Fruit fly (Drosophila melanogaster) whole organism, embryonic: ENCODE measurements around the gene SLC22A.

Source experiments
- Adf1 ChIP-seq: fragments of 200-800 bp; sonication (Bioruptor generic); IDR thresholded peaks from 2 replicates; pipeline ENCODE4 v1.3.6; 2022; ENCODE audit warnings: missing biosample characterization, missing genetic modification characterization
- CG10274 ChIP-seq: fragments of 200-800 bp; sonication (Bioruptor generic); optimal IDR thresholded peaks from 3 replicates; lab custom pipeline; 2017; ENCODE audit warnings: missing biosample characterization, mild to moderate bottlenecking, missing genetic modification characterization
- CG10979 ChIP-seq: fragments of 200-800 bp; sonication (Bioruptor generic); optimal IDR thresholded peaks from 2 replicates; lab custom pipeline; 2018; ENCODE audit warnings: missing biosample characterization, mild to moderate bottlenecking, missing genetic modification characterization, moderate library complexity
- CG11504 ChIP-seq: fragments of 200-800 bp; sonication (Bioruptor generic); optimal IDR thresholded peaks from 3 replicates; lab custom pipeline; 2019; ENCODE audit warnings: missing biosample characterization, mild to moderate bottlenecking, missing genetic modification characterization, moderate library complexity
- CG12744 ChIP-seq: fragments of 200-800 bp; sonication (Bioruptor generic); optimal IDR thresholded peaks from 2 replicates; lab custom pipeline; 2016; ENCODE audit warnings: missing biosample characterization, missing genetic modification characterization
- CG13123 ChIP-seq: fragments of 200-800 bp; sonication (Bioruptor generic); optimal IDR thresholded peaks from 2 replicates; lab custom pipeline; 2016; ENCODE audit warnings: missing biosample characterization, missing genetic modification characterization
- CG14050 ChIP-seq: fragments of 200-800 bp; sonication (Bioruptor generic); IDR thresholded peaks from 3 replicates; pipeline ENCODE4 v1.3.6; 2022; ENCODE audit warnings: missing biosample characterization, missing genetic modification characterization
- CG14710 ChIP-seq: fragments of 200-800 bp; sonication (Bioruptor generic); optimal IDR thresholded peaks from 3 replicates; lab custom pipeline; 2019; ENCODE audit warnings: missing biosample characterization, mild to moderate bottlenecking, missing genetic modification characterization, moderate library complexity
- CG15011 ChIP-seq: fragments of 200-800 bp; sonication (Bioruptor generic); optimal IDR thresholded peaks from 3 replicates; lab custom pipeline; 2018; ENCODE audit warnings: missing biosample characterization, mild to moderate bottlenecking, missing genetic modification characterization
- CG18262 ChIP-seq: fragments of 200-800 bp; optimal IDR thresholded peaks from 3 replicates; lab custom pipeline; 2019; ENCODE audit warnings: missing biosample characterization, mild to moderate bottlenecking, missing genetic modification characterization, moderate library complexity
- CG30431 ChIP-seq: fragments of 200-800 bp; sonication (Bioruptor generic); optimal IDR thresholded peaks from 2 replicates; lab custom pipeline; 2017; ENCODE audit warnings: missing biosample characterization, missing genetic modification characterization
- CG3163 ChIP-seq: fragments of 200-800 bp; sonication (Bioruptor generic); optimal IDR thresholded peaks from 3 replicates; lab custom pipeline; 2016; ENCODE audit warnings: missing biosample characterization, missing genetic modification characterization
- CG33557 ChIP-seq: fragments of 200-800 bp; sonication (Bioruptor generic); optimal IDR thresholded peaks from 2 replicates; lab custom pipeline; 2019; ENCODE audit warnings: missing biosample characterization, mild to moderate bottlenecking, missing genetic modification characterization, moderate library complexity
- CG3995 ChIP-seq: fragments of 200-800 bp; sonication (Bioruptor generic); optimal IDR thresholded peaks from 3 replicates; lab custom pipeline; 2016; ENCODE audit warnings: missing biosample characterization, missing genetic modification characterization
- CG4730 ChIP-seq: fragments of 200-800 bp; sonication (Bioruptor generic); IDR thresholded peaks from 2 replicates; pipeline ENCODE4 v1.3.6; 2022; ENCODE audit warnings: missing biosample characterization, missing genetic modification characterization
- CG6689 ChIP-seq: fragments of 200-800 bp; sonication (Bioruptor generic); IDR thresholded peaks from 2 replicates; pipeline ENCODE4 v1.3.6; 2022; ENCODE audit warnings: missing biosample characterization, missing genetic modification characterization
- CG8281 ChIP-seq: fragments of 200-800 bp; sonication (Bioruptor generic); optimal IDR thresholded peaks from 2 replicates; lab custom pipeline; 2018; ENCODE audit warnings: missing biosample characterization, mild to moderate bottlenecking, missing genetic modification characterization, moderate library complexity
- CG8924 ChIP-seq: fragments of 200-800 bp; optimal IDR thresholded peaks from 3 replicates; lab custom pipeline; 2019; ENCODE audit warnings: missing biosample characterization, mild to moderate bottlenecking, missing genetic modification characterization, moderate library complexity
- CG9817 ChIP-seq: fragments of 200-800 bp; sonication (Bioruptor generic); optimal IDR thresholded peaks from 2 replicates; lab custom pipeline; 2018; ENCODE audit warnings: missing biosample characterization, mild to moderate bottlenecking, missing genetic modification characterization, moderate library complexity
- Deaf1 ChIP-seq: fragments of 200-800 bp; optimal IDR thresholded peaks from 3 replicates; lab custom pipeline; 2019; ENCODE audit warnings: missing biosample characterization, mild to moderate bottlenecking, missing genetic modification characterization, moderate library complexity
- ERR ChIP-seq: fragments of 200-800 bp; sonication (Bioruptor generic); optimal IDR thresholded peaks from 2 replicates; lab custom pipeline; 2016; ENCODE audit warnings: missing biosample characterization, missing genetic modification characterization
- Lpt ChIP-seq: fragments of >200 bp; optimal IDR thresholded peaks from 2 replicates; lab custom pipeline; 2018; ENCODE audit warnings: missing biosample characterization, missing genetic modification characterization
- Optix ChIP-seq: fragments of 200-800 bp; sonication (Bioruptor generic); IDR thresholded peaks from 3 replicates; pipeline ENCODE4 v1.3.6; 2022; ENCODE audit warnings: missing biosample characterization, missing genetic modification characterization
- Sox102F ChIP-seq: fragments of 200-800 bp; sonication (Bioruptor generic); optimal IDR thresholded peaks from 2 replicates; lab custom pipeline; 2018; ENCODE audit warnings: missing biosample characterization, mild to moderate bottlenecking, missing genetic modification characterization, moderate library complexity
- Ssrp ChIP-seq: fragments of 200-800 bp; sonication (Bioruptor generic); optimal IDR thresholded peaks from 2 replicates; lab custom pipeline; 2018; ENCODE audit warnings: missing biosample characterization, mild to moderate bottlenecking, missing genetic modification characterization, moderate library complexity
- ab ChIP-seq: fragments of 200-800 bp; sonication (Bioruptor generic); optimal IDR thresholded peaks from 2 replicates; lab custom pipeline; 2016; ENCODE audit warnings: missing biosample characterization, missing genetic modification characterization
- al ChIP-seq: fragments of 200-800 bp; sonication (Bioruptor generic); IDR thresholded peaks from 2 replicates; pipeline ENCODE4 v1.3.6; 2022; ENCODE audit warnings: missing biosample characterization, missing genetic modification characterization
- chm ChIP-seq: fragments of 200-800 bp; sonication (Bioruptor generic); IDR thresholded peaks from 2 replicates; pipeline ENCODE4 v1.3.6; 2022; ENCODE audit warnings: missing biosample characterization, missing genetic modification characterization
- chn ChIP-seq: fragments of 200-800 bp; sonication (Bioruptor generic); optimal IDR thresholded peaks from 2 replicates; lab custom pipeline; 2016; ENCODE audit warnings: missing biosample characterization, missing genetic modification characterization
- dan ChIP-seq: fragments of 200-800 bp; sonication (Bioruptor generic); IDR thresholded peaks from 2 replicates; pipeline ENCODE4 v1.3.6; 2022; ENCODE audit warnings: missing biosample characterization, missing genetic modification characterization
- dm ChIP-seq: fragments of 200-800 bp; sonication (Bioruptor generic); optimal IDR thresholded peaks from 3 replicates; lab custom pipeline; 2016; ENCODE audit warnings: missing biosample characterization, missing genetic modification characterization
- en ChIP-seq: fragments of 200-800 bp; sonication (Bioruptor generic); optimal IDR thresholded peaks from 2 replicates; lab custom pipeline; 2016; ENCODE audit warnings: missing biosample characterization, missing genetic modification characterization
- gce ChIP-seq: fragments of 200-800 bp; sonication (Bioruptor generic); IDR thresholded peaks from 3 replicates; pipeline ENCODE4 v1.3.6; 2022; ENCODE audit warnings: missing biosample characterization, missing genetic modification characterization
- gcm2 ChIP-seq: fragments of 200-800 bp; sonication (Bioruptor generic); optimal IDR thresholded peaks from 2 replicates; lab custom pipeline; 2016; ENCODE audit warnings: missing biosample characterization, missing genetic modification characterization
- h ChIP-seq: fragments of >200 bp; optimal IDR thresholded peaks from 2 replicates; lab custom pipeline; 2017
- luna ChIP-seq: fragments of 200-800 bp; sonication (Bioruptor generic); optimal IDR thresholded peaks from 2 replicates; lab custom pipeline; 2016; ENCODE audit warnings: missing biosample characterization, missing genetic modification characterization
- maf-S ChIP-seq: fragments of 200-800 bp; sonication (Bioruptor generic); optimal IDR thresholded peaks from 2 replicates; lab custom pipeline; 2016; ENCODE audit warnings: missing biosample characterization, missing genetic modification characterization
- mam ChIP-seq: fragments of 200-800 bp; sonication (Bioruptor generic); optimal IDR thresholded peaks from 3 replicates; lab custom pipeline; 2016; ENCODE audit warnings: missing biosample characterization, missing genetic modification characterization
- nom ChIP-seq: fragments of 200-800 bp; sonication (Bioruptor generic); optimal IDR thresholded peaks from 2 replicates; lab custom pipeline; 2017; ENCODE audit warnings: missing biosample characterization, missing genetic modification characterization, mild to moderate bottlenecking, moderate library complexity, missing genetic modification reagents
- sc ChIP-seq, 3 experiments: fragments of >200 bp in 2 of 3; fragments of 200-800 bp in 1 of 3; sonication (Bioruptor generic) in 1 of 3; optimal IDR thresholded peaks; 2 replicates in 2 of 3; 3 replicates in 1 of 3; lab custom pipeline; 2017; ENCODE audit warnings: mild to moderate bottlenecking in 1 of 3, missing biosample characterization in 1 of 3, missing genetic modification characterization in 1 of 3, missing genetic modification reagents in 1 of 3
- scrt ChIP-seq: fragments of 200-800 bp; sonication (Bioruptor generic); optimal IDR thresholded peaks from 2 replicates; lab custom pipeline; 2018; ENCODE audit warnings: missing biosample characterization, mild to moderate bottlenecking, missing genetic modification characterization, moderate library complexity
- shn ChIP-seq: fragments of 200-800 bp; sonication (Bioruptor generic); optimal IDR thresholded peaks from 3 replicates; lab custom pipeline; 2016; ENCODE audit warnings: missing biosample characterization, missing genetic modification characterization
- stwl ChIP-seq: fragments of 200-800 bp; sonication (Bioruptor generic); optimal IDR thresholded peaks from 3 replicates; lab custom pipeline; 2018; ENCODE audit warnings: missing biosample characterization, mild to moderate bottlenecking, missing genetic modification characterization, moderate library complexity
- sug ChIP-seq: fragments of 200-800 bp; optimal IDR thresholded peaks from 2 replicates; lab custom pipeline; 2019; ENCODE audit warnings: missing biosample characterization, mild to moderate bottlenecking, missing genetic modification characterization, moderate library complexity
- tin ChIP-seq: fragments of 200-800 bp; sonication (Bioruptor generic); optimal IDR thresholded peaks from 3 replicates; lab custom pipeline; 2016; ENCODE audit warnings: missing biosample characterization, missing genetic modification characterization
- vvl ChIP-seq: fragments of 200-800 bp; sonication (Bioruptor generic); IDR thresholded peaks from 2 replicates; pipeline ENCODE4 v1.3.6; 2022; ENCODE audit warnings: missing biosample characterization, missing genetic modification characterization
- wek ChIP-seq: fragments of 200-800 bp; sonication (Bioruptor generic); optimal IDR thresholded peaks from 3 replicates; lab custom pipeline; 2018; ENCODE audit warnings: missing biosample characterization, mild to moderate bottlenecking, missing genetic modification characterization, moderate library complexity

The SLC22A gene

DNA sequence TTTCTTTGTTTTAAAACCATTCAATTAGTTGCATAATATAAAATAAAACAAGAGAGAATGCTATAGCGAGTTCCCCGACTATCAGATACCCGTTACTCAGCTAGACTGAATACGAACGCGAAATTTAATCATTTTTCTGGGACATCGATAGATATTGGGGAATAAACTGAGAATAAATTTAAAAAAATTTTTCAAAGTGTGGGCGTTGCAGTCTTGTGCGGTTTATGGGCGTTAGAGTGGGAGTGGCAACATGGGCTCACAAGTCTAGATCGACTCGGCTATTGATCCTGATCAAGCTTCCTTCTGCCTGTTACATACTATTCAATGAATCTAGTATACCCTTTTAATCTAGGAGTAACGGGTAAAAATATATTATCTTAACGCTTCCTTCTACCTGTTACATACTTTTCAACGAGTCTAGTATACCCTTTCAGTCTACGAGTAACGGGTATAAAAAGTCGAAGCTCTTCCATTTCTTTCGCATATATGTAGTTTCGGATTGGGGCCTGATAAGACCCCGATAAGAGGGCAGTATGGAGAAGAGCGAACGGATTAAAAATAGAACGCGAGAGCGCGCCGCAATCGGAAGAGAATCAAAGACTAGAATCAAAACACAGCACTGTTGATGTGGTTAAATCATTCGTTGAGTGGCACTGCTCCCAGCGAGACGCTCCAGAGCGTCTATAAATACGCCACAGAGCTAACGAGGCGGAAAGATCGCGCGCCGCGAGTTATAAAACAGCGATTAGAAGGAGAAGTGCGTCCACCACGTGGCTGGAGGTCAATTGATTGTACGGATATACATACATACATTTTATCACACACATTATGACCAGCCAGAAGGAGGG lies 20.2 kb downstream of the SLC22A start, which contains the start of gene CG7458 (continued):
- TF ChIP-seq CG12744 (GFP tag; lab: Kevin White, UChicago) (peak; percentile 14), en (GFP tag; lab: Kevin White, UChicago) (peak; percentile 42), sug (tag; lab: Kevin White, UChicago) (peak; percentile 68), Ssrp (tag; lab: Kevin White, UChicago) (peak; percentile 44), CG10979 (tag; lab: Kevin White, UChicago) (peak; percentile 48), Sox102F (GFP tag; lab: Kevin White, UChicago) (peak; percentile 64), scrt (no peak), CG8281 (tag; lab: Kevin White, UChicago) (peak; percentile 12), CG14050 (no peak), Adf1 (GFP tag; lab: Robert Waterston, UW) (peak; percentile 26; the same call in 1 of the 2 replicates), luna (GFP tag; lab: Kevin White, UChicago) (no peak), CG6689 (GFP tag; lab: Robert Waterston, UW) (0 out of 2 replicates have a peak, but pooled peaks have one; percentile 37), CG11504 (peak; percentile 73), dm (peak; percentile 67), shn (peak; percentile 15), CG13123 (GFP tag; lab: Kevin White, UChicago) (no peak), stwl (no peak), CG4730 (GFP tag; lab: Robert Waterston, UW) (0 out of 2 replicates have a peak, but pooled peaks have one; percentile 16), CG3995 (GFP tag; lab: Kevin White, UChicago) (no peak), sc (optimal IDR thresholded peaks at IDR 0.05; lab: Kevin White, UChicago) (no peak), sc (GFP tag; optimal IDR thresholded peaks at IDR 0.05; lab: Kevin White, UChicago) (peak; percentile 16), Lpt (GFP tag; lab: Kevin White, UChicago) (no peak), Optix (GFP tag; lab: Robert Waterston, UW) (no peak), dan (no peak), tin (GFP tag; lab: Kevin White, UChicago) (peak; percentile 7), Deaf1 (peak; percentile 52), CG8924 (peak; percentile 66), gcm2 (no peak), CG33557 (GFP tag; lab: Kevin White, UChicago) (no peak), maf-S (no peak), CG9817 (tag; lab: Kevin White, UChicago) (peak; percentile 18), CG18262 (tag; lab: Kevin White, UChicago) (peak; percentile 78), wek (GFP tag; lab: Kevin White, UChicago) (no peak), CG30431 (peak; percentile 11), ERR (GFP tag; lab: Kevin White, UChicago) (peak; percentile 30), h (lab: Kevin White, UChicago) (no peak), gce (GFP tag; lab: Robert Waterston, UW) (peak; percentile 36; the same call in 1 of the 3 replicates), al (GFP tag; lab: Robert Waterston, UW) (peak; percentile 34), chm (GFP tag; lab: Robert Waterston, UW) (peak; percentile 49; the same call in 1 of the 2 replicates), vvl (GFP tag; lab: Robert Waterston, UW) (peak; percentile 56; the same call in 1 of the 2 replicates), nom (no peak), ab (no peak), mam (GFP tag; lab: Kevin White, UChicago) (peak; percentile 40), CG15011 (GFP tag; lab: Kevin White, UChicago) (peak; percentile 56), chn (GFP tag; lab: Kevin White, UChicago) (peak; percentile 28), CG14710 (peak; percentile 39), CG3163 (peak; percentile 39), CG10274 (GFP tag; lab: Kevin White, UChicago) (peak; percentile 35)
